Fruit fly (Drosophila melanogaster) S2 (cell line): ENCODE results near the gene Hira.

Source experiments
- CG8478 ChIP-seq: fragments of >200 bp; optimal IDR thresholded peaks from 2 replicates; lab custom pipeline; 2018
- CTCF ChIP-seq, 2 experiments: fragments of >200 bp; optimal IDR thresholded peaks; 2 replicates each; lab custom pipeline; 2018

Hira gene

DNA sequence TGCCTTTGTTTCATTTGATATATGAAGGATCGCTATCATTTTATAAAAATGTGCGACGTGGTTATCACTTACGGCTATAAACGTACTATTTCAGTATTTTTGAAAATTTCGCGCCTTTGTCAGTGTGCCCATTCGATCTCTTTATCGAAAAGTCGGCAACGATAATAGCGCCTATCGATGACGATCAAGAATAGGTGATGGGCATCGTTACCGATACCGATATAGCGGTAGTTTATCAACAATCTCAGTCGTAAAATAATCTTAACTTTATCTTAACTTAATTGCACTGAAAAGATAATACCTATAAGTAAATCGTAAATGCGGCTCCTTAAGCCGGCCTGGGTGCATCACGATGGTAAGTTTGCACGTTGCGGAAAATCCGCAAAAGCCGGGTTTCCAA lies at the start of gene Hira:
TSS of gene Hira (plus strand) at position 215 of the 400 bp plus-strand sequence.
- TF ChIP-seq CG8478 (lab: Kevin White, UChicago), result no peak
- TF ChIP-seq CTCF (optimal IDR thresholded peaks at IDR 0.05; lab: Kevin White, UChicago), result peak in 1 of 2 experiments; percentile 19

- TF ChIP-seq CG8478 (lab: Kevin White, UChicago), result no peak
- TF ChIP-seq CTCF (optimal IDR thresholded peaks at IDR 0.05; lab: Kevin White, UChicago), result peak in 1 of 2 experiments; percentile 15
Observed at dm6 chrX:7676873-7677272, 45.0 kb upstream of the Hira start.

DNA sequence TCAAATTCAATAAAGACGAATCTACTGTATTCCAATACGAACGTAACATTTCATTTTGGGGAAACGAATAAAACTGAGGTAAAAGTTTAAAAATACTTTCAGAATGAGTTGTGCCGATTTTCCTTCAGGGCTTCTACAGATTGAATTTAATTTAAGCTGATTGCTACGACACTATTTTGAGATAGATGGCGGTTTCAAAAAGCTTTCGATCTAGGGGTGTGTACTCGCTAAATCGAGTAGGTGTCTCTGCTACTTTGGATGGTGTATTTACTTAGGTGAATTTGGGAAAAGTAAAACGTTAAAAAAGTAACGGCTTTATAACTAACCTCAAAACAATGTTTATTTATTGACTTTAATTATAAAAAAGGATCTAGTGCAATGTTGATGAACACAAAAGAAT lies 43.1 kb upstream of the Hira start:
- TF ChIP-seq CTCF (optimal IDR thresholded peaks at IDR 0.05; lab: Kevin White, UChicago) (peak; percentile 88 to 92), CG8478 (lab: Kevin White, UChicago) (no peak)

DNA sequence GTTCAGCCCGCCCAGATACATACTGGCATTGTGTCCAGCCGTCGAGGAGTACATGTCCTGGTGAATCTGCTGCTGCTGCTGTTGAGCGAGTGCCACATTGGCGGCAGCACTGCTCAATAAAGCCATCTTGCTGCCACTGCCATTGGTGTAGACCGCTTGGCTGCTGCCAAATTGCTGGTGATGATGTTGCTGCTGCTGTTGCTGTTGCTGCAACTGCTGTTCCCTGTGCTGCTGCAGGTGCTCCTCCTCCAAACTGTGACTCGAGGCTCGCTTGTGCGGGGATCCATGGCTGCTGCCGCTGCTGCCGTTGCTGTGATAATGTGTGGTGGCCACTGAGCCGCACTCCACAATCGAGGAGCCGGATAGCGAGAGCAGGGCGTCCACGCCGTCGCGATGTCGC lies 35.8 kb upstream of the Hira start:
- TF ChIP-seq CG8478 (lab: Kevin White, UChicago), result no peak
- TF ChIP-seq CTCF (optimal IDR thresholded peaks at IDR 0.05; lab: Kevin White, UChicago), result no peak

DNA sequence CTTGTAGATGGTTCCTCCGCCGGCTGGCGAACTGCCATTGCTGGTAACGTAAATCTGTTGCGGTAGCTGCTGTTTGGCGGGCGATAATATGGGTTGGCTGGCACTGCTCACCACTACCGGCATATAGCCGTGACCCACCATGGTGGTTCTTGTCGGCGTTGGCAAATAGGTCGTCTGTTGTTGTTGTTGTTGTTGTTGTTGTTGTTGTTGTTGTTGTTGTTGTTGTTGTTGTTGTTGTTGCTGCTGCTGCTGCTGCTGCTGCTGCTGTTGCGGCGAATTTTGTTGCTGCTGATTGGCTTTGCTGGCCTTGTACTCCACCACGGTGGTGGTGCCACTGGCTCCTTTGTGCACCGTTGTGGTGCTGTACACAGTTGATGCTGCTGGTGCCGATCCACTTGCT lies 33.0 kb upstream of the Hira start:
- TF ChIP-seq CG8478 (lab: Kevin White, UChicago) (no peak), CTCF (optimal IDR thresholded peaks at IDR 0.05; lab: Kevin White, UChicago) (no peak)

dm6 chrX:7690683-7691082 lies 31.2 kb upstream of the Hira start:
- no peak for TF ChIP-seq CTCF (optimal IDR thresholded peaks at IDR 0.05; lab: Kevin White, UChicago)
- TF ChIP-seq CG8478 (lab: Kevin White, UChicago), result no peak

- TF ChIP-seq CTCF (optimal IDR thresholded peaks at IDR 0.05; lab: Kevin White, UChicago), result no peak
- no peak for TF ChIP-seq CG8478 (lab: Kevin White, UChicago)
Observed at dm6 chrX:7691221-7691914, 30.6 kb upstream of the Hira start.

DNA sequence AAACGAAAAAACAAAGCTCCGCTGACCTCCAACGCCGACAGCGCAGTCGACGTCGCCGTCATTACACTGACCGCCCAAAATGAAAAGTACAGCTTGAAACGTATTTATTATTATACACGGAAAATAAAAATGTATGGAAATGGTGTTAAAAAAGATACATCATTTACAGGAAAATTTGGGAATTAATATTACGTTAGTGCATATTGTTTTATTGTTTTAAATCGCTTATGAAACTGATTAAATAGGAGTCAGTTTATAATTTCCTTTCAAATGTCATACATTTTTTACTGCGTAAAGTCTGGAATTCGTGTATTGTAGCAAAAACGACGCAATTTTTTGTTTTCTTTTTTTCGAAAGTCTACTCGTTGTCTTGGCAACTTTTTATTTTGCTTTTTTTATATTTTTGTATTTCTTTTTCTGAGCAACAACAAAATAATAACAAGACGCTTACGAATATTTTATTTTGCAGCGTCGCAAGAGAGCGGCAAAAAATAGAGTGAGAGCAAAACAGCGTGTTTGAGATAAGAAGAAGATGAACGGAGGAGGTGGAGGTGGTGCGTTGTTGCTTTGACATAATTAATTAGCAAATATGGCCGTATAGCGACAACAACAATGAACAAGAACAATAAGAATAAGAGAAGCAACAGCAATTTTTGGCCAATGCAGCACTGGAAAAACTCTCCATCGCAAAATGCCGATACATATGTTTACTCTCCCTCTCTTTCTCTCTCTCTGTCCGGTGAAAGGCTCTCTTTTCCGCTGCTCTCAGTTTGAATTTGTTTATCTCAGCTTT lies 29.8 kb upstream of the Hira start:
- TF ChIP-seq CG8478 (lab: Kevin White, UChicago) (no peak), CTCF (optimal IDR thresholded peaks at IDR 0.05; lab: Kevin White, UChicago) (no peak)

dm6 chrX:7692740-7693064 lies 29.2 kb upstream of the Hira start:
- no peak for TF ChIP-seq CG8478 (lab: Kevin White, UChicago)
- TF ChIP-seq CTCF (optimal IDR thresholded peaks at IDR 0.05; lab: Kevin White, UChicago), result no peak

DNA sequence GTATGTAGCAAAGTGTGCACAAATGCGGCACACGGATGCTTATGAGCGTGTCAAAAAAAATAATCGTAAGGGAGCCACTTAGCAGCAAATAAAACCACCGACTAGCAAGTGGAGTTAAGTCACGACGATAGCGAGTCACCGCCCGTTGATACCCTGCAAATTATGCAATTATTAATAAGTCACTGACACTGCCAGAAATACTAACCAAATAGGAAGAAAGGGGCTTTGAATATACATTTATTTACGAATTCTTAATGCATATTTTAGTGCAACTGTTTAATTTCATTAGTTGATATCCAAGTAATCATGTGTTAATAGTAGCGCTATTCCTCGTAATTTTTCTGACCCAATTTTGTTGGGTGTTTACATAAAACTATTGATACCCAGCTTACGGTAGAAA lies 28.5 kb upstream of the Hira start:
- TF ChIP-seq CG8478 (lab: Kevin White, UChicago) (no peak), CTCF (optimal IDR thresholded peaks at IDR 0.05; lab: Kevin White, UChicago) (no peak)

- TF ChIP-seq CTCF (optimal IDR thresholded peaks at IDR 0.05; lab: Kevin White, UChicago), result no peak
- no peak for TF ChIP-seq CG8478 (lab: Kevin White, UChicago)
Observed at dm6 chrX:7694207-7694606, 27.7 kb upstream of the Hira start.

DNA sequence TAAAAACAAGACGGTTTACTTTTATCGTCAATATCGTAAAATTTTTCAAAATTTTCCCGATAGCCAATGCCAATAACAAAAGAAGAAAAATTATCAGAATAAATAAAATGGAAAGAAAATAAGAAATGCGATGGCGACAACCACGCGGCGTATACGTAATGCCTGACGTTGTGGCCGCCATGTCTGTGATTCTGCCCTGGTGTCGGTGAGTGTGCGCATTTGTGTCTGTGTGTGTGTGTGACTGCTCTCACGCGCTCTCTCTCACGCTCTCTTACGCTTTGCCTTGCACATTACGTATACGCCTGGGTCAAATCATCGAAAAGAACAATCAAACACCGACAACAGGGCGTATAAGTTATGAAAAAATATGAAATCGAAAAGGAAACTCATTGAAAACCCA lies 27.1 kb upstream of the Hira start:
- TF ChIP-seq CTCF (optimal IDR thresholded peaks at IDR 0.05; lab: Kevin White, UChicago), result no peak
- no peak for TF ChIP-seq CG8478 (lab: Kevin White, UChicago)

DNA sequence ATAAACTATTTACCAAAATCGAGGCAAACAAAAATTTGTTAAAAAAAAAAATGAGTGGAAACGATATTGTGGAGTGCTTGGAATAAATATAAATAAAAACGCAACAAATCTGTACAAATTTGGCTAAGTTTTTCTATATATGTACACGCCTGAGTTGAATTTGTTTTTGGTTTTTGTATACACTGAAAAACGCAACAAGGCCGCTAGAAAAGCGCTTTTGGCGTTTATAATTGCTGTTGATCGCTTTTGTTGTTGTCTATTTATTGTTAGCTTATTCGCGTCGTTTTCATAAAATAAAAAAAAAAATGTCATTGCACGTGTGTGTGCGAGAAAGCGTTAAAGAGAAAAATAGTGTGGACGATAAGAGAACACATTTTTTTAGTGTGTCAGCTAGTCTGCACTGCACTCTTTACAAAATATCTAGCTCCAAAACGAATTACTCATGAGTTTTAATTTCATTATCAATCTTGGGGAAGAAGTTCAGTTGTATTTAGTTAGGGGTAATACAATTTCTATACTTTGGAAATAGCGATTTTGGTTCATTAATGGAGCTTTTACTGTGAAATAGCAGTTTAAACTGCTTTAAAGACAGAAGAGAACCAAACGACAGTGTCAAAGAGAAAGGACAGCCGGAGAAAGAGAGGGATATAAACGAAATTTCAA lies 26.4 kb upstream of the Hira start:
- TF ChIP-seq CG8478 (lab: Kevin White, UChicago) (no peak), CTCF (optimal IDR thresholded peaks at IDR 0.05; lab: Kevin White, UChicago) (no peak)

dm6 chrX:7696165-7696564 lies 25.8 kb upstream of the Hira start:
- TF ChIP-seq CG8478 (lab: Kevin White, UChicago), result no peak
- TF ChIP-seq CTCF (optimal IDR thresholded peaks at IDR 0.05; lab: Kevin White, UChicago), result no peak
